Fruit fly (Drosophila melanogaster) whole organism, pupa: ENCODE data around the gene sob.

Experiments
- CG12605 ChIP-seq: fragments of 200-800 bp; sonication (Bioruptor generic); IDR thresholded peaks from 2 replicates; pipeline ENCODE4 v1.3.6; 2022; ENCODE audit warnings: missing biosample characterization, missing genetic modification characterization
- CG15710 ChIP-seq: fragments of 200-800 bp; sonication (Bioruptor generic); optimal IDR thresholded peaks from 2 replicates; lab custom pipeline; 2018; ENCODE audit warnings: missing biosample characterization, mild to moderate bottlenecking, missing genetic modification characterization, moderate library complexity
- EcR ChIP-seq: fragments of 200-800 bp; sonication (Bioruptor generic); optimal IDR thresholded peaks from 3 replicates; lab custom pipeline; 2019; ENCODE audit warnings: missing biosample characterization, missing genetic modification characterization, mild to moderate bottlenecking, moderate library complexity, missing genetic modification reagents

DNA sequence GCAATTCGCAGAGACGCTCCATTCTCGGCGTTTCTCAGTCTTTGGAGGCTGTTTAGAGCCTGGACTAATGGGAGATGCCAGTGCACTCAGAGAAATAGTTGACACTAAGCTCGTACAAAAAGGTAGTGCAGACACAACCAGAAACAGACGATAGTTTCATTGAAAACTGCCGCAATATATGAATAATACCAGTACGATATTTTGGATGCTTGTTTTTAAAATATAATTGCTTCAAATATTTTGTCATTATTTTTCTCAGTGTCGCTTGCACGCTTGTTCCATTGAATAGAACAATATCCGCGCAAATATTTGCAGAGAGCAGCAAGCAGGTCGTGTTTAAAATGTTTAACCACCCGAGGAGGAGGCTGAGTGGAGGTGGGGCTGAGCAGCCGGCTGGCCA, 4.0 kb downstream of the sob start:
- no peak for TF ChIP-seq EcR
- TF ChIP-seq CG12605 (GFP tag; lab: Robert Waterston, UW), result no peak
- TF ChIP-seq CG15710, result peak; percentile 5
